Worm (Caenorhabditis elegans): ENCODE data around the gene fbxa-150.

ce11 chrV:20475830-20476229 lies 46.6 kb upstream of the fbxa-150 start, which contains the start of gene B0250.7:
- TF ChIP-seq him-1 (tag; optimal IDR thresholded peaks at IDR 0.05), result no peak
- no peak for TF ChIP-seq dao-5 (tag; optimal IDR thresholded peaks at IDR 0.05)
